Worm (Caenorhabditis elegans): ENCODE results near the gene srx-125.

- no peak for TF ChIP-seq unc-120 (tag; optimal IDR thresholded peaks at IDR 0.05; ENCODE audit: poor library complexity, severe bottlenecking)
- TF ChIP-seq drap-1 (GFP tag; optimal IDR thresholded peaks at IDR 0.05) = no peak
- no peak for TF ChIP-seq unc-62 (GFP tag; optimal IDR thresholded peaks at IDR 0.05)
- no peak for TF ChIP-seq M03D4.4 (tag; optimal IDR thresholded peaks at IDR 0.05)
- TF ChIP-seq pha-4 (tag; optimal IDR thresholded peaks at IDR 0.05) = no peak
- no peak for TF ChIP-seq elt-3 (tag; optimal IDR thresholded peaks at IDR 0.05)
These were observed 21.8 kb downstream of the srx-125 start for ce11 chrV:13388961-13389360.
